Fruit fly (Drosophila melanogaster) whole organism, embryonic: Measurements from ENCODE around the gene CG14837.

Experiments
- CG12071 ChIP-seq: fragments of 200-800 bp; sonication (Bioruptor generic); optimal IDR thresholded peaks from 3 replicates; lab custom pipeline; 2018; ENCODE audit warnings: missing biosample characterization, mild to moderate bottlenecking, missing genetic modification characterization
- CG14667 ChIP-seq: fragments of 200-800 bp; sonication (Bioruptor generic); IDR thresholded peaks from 2 replicates; pipeline ENCODE4 v1.3.6; 2022; ENCODE audit warnings: missing biosample characterization, missing genetic modification characterization
- CG5245 ChIP-seq: fragments of 200-800 bp; sonication (Bioruptor generic); optimal IDR thresholded peaks from 3 replicates; lab custom pipeline; 2016; ENCODE audit warnings: missing biosample characterization, missing genetic modification characterization
- CG6254 ChIP-seq: fragments of 200-800 bp; sonication (Bioruptor generic); optimal IDR thresholded peaks from 3 replicates; lab custom pipeline; 2017; ENCODE audit warnings: mild to moderate bottlenecking, missing biosample characterization, missing genetic modification reagents, missing genetic modification characterization
- Eip74EF ChIP-seq, 2 experiments: fragments of 200-800 bp in 1 of 2; fragments of >200 bp in 1 of 2; sonication (Bioruptor generic) in 1 of 2; optimal IDR thresholded peaks; 2 replicates each; lab custom pipeline; 2017 to 2019; ENCODE audit warnings: missing biosample characterization in 2 of 2, missing genetic modification characterization in 2 of 2, mild to moderate bottlenecking in 1 of 2, moderate library complexity in 1 of 2
- Hr3 ChIP-seq: fragments of 200-800 bp; sonication (Bioruptor generic); optimal IDR thresholded peaks from 3 replicates; lab custom pipeline; 2016; ENCODE audit warnings: missing biosample characterization, missing genetic modification characterization
- Meics ChIP-seq: fragments of 200-800 bp; sonication (Bioruptor generic); optimal IDR thresholded peaks from 2 replicates; lab custom pipeline; 2017; ENCODE audit warnings: missing biosample characterization, mild to moderate bottlenecking, missing genetic modification characterization
- hbn ChIP-seq: fragments of 200-800 bp; sonication (Bioruptor generic); IDR thresholded peaks from 2 replicates; pipeline ENCODE4 v1.3.6; 2022; ENCODE audit warnings: missing biosample characterization, missing genetic modification characterization; ENCODE audit not compliant: partially characterized antibody
- jigr1 ChIP-seq: fragments of 200-800 bp; sonication (Bioruptor generic); IDR thresholded peaks from 3 replicates; pipeline ENCODE4 v1.3.6; 2022; ENCODE audit warnings: missing biosample characterization, missing genetic modification characterization
- pan ChIP-seq, 4 experiments: fragments of >200 bp in 3 of 4; fragments of 200-800 bp in 1 of 4; sonication (Bioruptor generic) in 1 of 4; optimal IDR thresholded peaks in 3 of 4; IDR thresholded peaks in 1 of 4; 2 replicates each; pipeline versions ENCODE4 v1.3.6 to Lab custom; 2017 to 2022; ENCODE audit warnings: missing biosample characterization in 2 of 4, missing genetic modification characterization in 2 of 4, mixed read lengths in 1 of 4
- sisA ChIP-seq: fragments of 200-800 bp; sonication (Bioruptor generic); IDR thresholded peaks from 2 replicates; pipeline ENCODE4 v1.3.6; 2022; ENCODE audit warnings: missing biosample characterization, missing genetic modification characterization

DNA sequence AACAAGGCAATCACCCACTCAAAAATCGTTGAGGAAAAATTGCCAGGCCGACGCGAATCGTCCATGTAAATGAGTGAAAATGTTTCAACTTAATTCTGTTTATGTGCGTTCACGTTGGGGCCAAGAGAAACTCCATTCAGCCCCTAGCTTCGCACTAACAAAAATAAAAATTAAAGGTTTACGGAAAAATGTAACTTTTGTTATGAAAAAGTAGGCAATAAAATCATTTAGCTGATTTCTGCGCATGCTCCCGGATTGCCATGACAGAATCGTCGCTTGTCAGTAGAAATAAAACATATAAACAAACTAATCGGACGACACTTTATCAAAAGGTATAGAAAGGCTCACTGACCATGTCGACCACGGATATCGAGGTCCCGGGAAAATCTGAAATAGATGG, 23.3 kb upstream of the CG14837 start, which contains the start of gene mmm:
- TF ChIP-seq CG6254 (GFP tag; lab: Kevin White, UChicago) (no peak), CG12071 (no peak), jigr1 (GFP tag; lab: Robert Waterston, UW) (no peak), Meics (GFP tag; lab: Kevin White, UChicago) (no peak), Eip74EF (GFP tag; optimal IDR thresholded peaks at IDR 0.05; lab: Kevin White, UChicago) (no peak), hbn (GFP tag; lab: Robert Waterston, UW) (no peak), sisA (GFP tag; lab: Robert Waterston, UW) (no peak), CG5245 (GFP tag; lab: Kevin White, UChicago) (no peak), CG14667 (GFP tag; lab: Robert Waterston, UW) (no peak), pan (optimal IDR thresholded peaks at IDR 0.05; lab: Kevin White, UChicago) (no peak), pan (GFP tag; optimal IDR thresholded peaks at IDR 0.05 in 1 of 2, IDR thresholded peaks at IDR 0.05 in 1 of 2) (no peak), Hr3 (GFP tag; lab: Kevin White, UChicago) (no peak)
